Fruit fly (Drosophila melanogaster) whole organism, embryonic: ENCODE data around the gene mRpL14.

Experiments used
- CG10274 ChIP-seq: fragments of 200-800 bp; sonication (Bioruptor generic); optimal IDR thresholded peaks from 3 replicates; lab custom pipeline; 2017; ENCODE audit warnings: missing biosample characterization, mild to moderate bottlenecking, missing genetic modification characterization
- CG12219 ChIP-seq: fragments of 200-800 bp; sonication (Bioruptor generic); optimal IDR thresholded peaks from 3 replicates; lab custom pipeline; 2018; ENCODE audit warnings: missing biosample characterization, mild to moderate bottlenecking, missing genetic modification characterization
- CG14667 ChIP-seq: fragments of 200-800 bp; sonication (Bioruptor generic); IDR thresholded peaks from 2 replicates; pipeline ENCODE4 v1.3.6; 2022; ENCODE audit warnings: missing biosample characterization, missing genetic modification characterization
- CG15269 ChIP-seq: fragments of 200-800 bp; sonication (Bioruptor generic); optimal IDR thresholded peaks from 2 replicates; lab custom pipeline; 2018; ENCODE audit warnings: missing biosample characterization, mild to moderate bottlenecking, missing genetic modification characterization, moderate library complexity
- CG1647 ChIP-seq: fragments of 200-800 bp; sonication (Bioruptor generic); optimal IDR thresholded peaks from 3 replicates; lab custom pipeline; 2016; ENCODE audit warnings: missing biosample characterization, missing genetic modification characterization
- CG1792 ChIP-seq: fragments of 200-800 bp; sonication (Bioruptor generic); optimal IDR thresholded peaks from 2 replicates; lab custom pipeline; 2016; ENCODE audit warnings: missing biosample characterization, missing genetic modification characterization
- CG18619 ChIP-seq: fragments of 200-800 bp; sonication (Bioruptor generic); optimal IDR thresholded peaks from 3 replicates; lab custom pipeline; 2017; ENCODE audit warnings: missing biosample characterization, mild to moderate bottlenecking, missing genetic modification characterization
- CG18764 ChIP-seq: fragments of 200-800 bp; sonication (Bioruptor generic); optimal IDR thresholded peaks from 3 replicates; lab custom pipeline; 2016; ENCODE audit warnings: missing biosample characterization, missing genetic modification characterization
- CG2678 ChIP-seq: fragments of 200-800 bp; sonication (Bioruptor generic); optimal IDR thresholded peaks from 3 replicates; lab custom pipeline; 2019; ENCODE audit warnings: missing biosample characterization, mild to moderate bottlenecking, missing genetic modification characterization, moderate library complexity
- CG34224 ChIP-seq: fragments of 200-800 bp; sonication (Bioruptor generic); IDR thresholded peaks from 3 replicates; pipeline ENCODE4 v1.3.6; 2022; ENCODE audit warnings: missing biosample characterization, missing genetic modification characterization; ENCODE audit not compliant: partially characterized antibody
- CG34376 ChIP-seq: fragments of 200-800 bp; sonication (Bioruptor generic); optimal IDR thresholded peaks from 2 replicates; lab custom pipeline; 2018; ENCODE audit warnings: missing biosample characterization, mild to moderate bottlenecking, missing genetic modification characterization
- CG42726 ChIP-seq: fragments of 200-800 bp; sonication (Bioruptor generic); IDR thresholded peaks from 2 replicates; pipeline ENCODE4 v1.3.6; 2022; ENCODE audit warnings: missing biosample characterization, missing genetic modification characterization; ENCODE audit not compliant: partially characterized antibody
- CG6791 ChIP-seq: fragments of 200-800 bp; sonication (Bioruptor generic); IDR thresholded peaks from 3 replicates; pipeline ENCODE4 v1.3.6; 2022; ENCODE audit warnings: missing biosample characterization, missing genetic modification characterization; ENCODE audit not compliant: partially characterized antibody
- CG8924 ChIP-seq: fragments of 200-800 bp; optimal IDR thresholded peaks from 3 replicates; lab custom pipeline; 2019; ENCODE audit warnings: missing biosample characterization, mild to moderate bottlenecking, missing genetic modification characterization, moderate library complexity
- CG9727 ChIP-seq: fragments of 200-800 bp; sonication (Bioruptor generic); optimal IDR thresholded peaks from 3 replicates; lab custom pipeline; 2017; ENCODE audit warnings: missing biosample characterization, mild to moderate bottlenecking, missing genetic modification characterization
- Chrac-16 ChIP-seq: fragments of 200-800 bp; sonication (Bioruptor generic); optimal IDR thresholded peaks from 3 replicates; lab custom pipeline; 2016; ENCODE audit warnings: missing biosample characterization, missing genetic modification characterization
- Fer1 ChIP-seq: fragments of 200-800 bp; sonication (Bioruptor generic); optimal IDR thresholded peaks from 2 replicates; lab custom pipeline; 2017; ENCODE audit warnings: missing biosample characterization, mild to moderate bottlenecking, missing genetic modification characterization
- Gsc ChIP-seq: fragments of 200-800 bp; sonication (Bioruptor generic); IDR thresholded peaks from 2 replicates; pipeline ENCODE4 v1.3.6; 2022; ENCODE audit warnings: missing biosample characterization, missing genetic modification characterization
- H15 ChIP-seq: fragments of 200-800 bp; sonication (Bioruptor generic); IDR thresholded peaks from 3 replicates; pipeline ENCODE4 v1.3.6; 2022; ENCODE audit warnings: missing biosample characterization, missing genetic modification characterization
- HLHmδ ChIP-seq: fragments of 200-800 bp; sonication (Bioruptor generic); optimal IDR thresholded peaks from 2 replicates; lab custom pipeline; 2018; ENCODE audit warnings: missing biosample characterization, mild to moderate bottlenecking, missing genetic modification characterization, moderate library complexity
- Hey ChIP-seq: fragments of 200-800 bp; sonication (Bioruptor generic); optimal IDR thresholded peaks from 3 replicates; lab custom pipeline; 2018; ENCODE audit warnings: missing biosample characterization, mild to moderate bottlenecking, missing genetic modification characterization
- Hr3 ChIP-seq: fragments of 200-800 bp; sonication (Bioruptor generic); optimal IDR thresholded peaks from 3 replicates; lab custom pipeline; 2016; ENCODE audit warnings: missing biosample characterization, missing genetic modification characterization
- Poxn ChIP-seq: fragments of 200-800 bp; sonication (Bioruptor generic); IDR thresholded peaks from 2 replicates; pipeline ENCODE4 v1.3.6; 2022; ENCODE audit warnings: missing biosample characterization, missing genetic modification characterization
- Sox102F ChIP-seq: fragments of 200-800 bp; sonication (Bioruptor generic); optimal IDR thresholded peaks from 2 replicates; lab custom pipeline; 2018; ENCODE audit warnings: missing biosample characterization, mild to moderate bottlenecking, missing genetic modification characterization, moderate library complexity
- Trl ChIP-seq, 3 experiments: fragments of >200 bp in 2 of 3; fragments of 200-800 bp in 1 of 3; sonication (Bioruptor generic) in 1 of 3; optimal IDR thresholded peaks; 2 replicates in 1 of 3; 3 replicates in 2 of 3; lab custom pipeline; 2016 to 2017; ENCODE audit warnings: missing biosample characterization in 1 of 3, missing genetic modification characterization in 1 of 3
- Usf ChIP-seq: fragments of 200-800 bp; sonication (Bioruptor generic); optimal IDR thresholded peaks from 2 replicates; lab custom pipeline; 2017; ENCODE audit warnings: missing genotype, missing biosample characterization, missing genetic modification characterization
- bcd ChIP-seq: fragments of 200-800 bp; sonication (Bioruptor generic); optimal IDR thresholded peaks from 2 replicates; lab custom pipeline; 2017; ENCODE audit warnings: missing biosample characterization, mild to moderate bottlenecking, missing genetic modification characterization
- bigmax ChIP-seq: fragments of 200-800 bp; sonication (Bioruptor generic); optimal IDR thresholded peaks from 2 replicates; lab custom pipeline; 2018; ENCODE audit warnings: missing biosample characterization, mild to moderate bottlenecking, missing genetic modification characterization
- cad ChIP-seq: fragments of >200 bp; optimal IDR thresholded peaks from 2 replicates; lab custom pipeline; 2017; ENCODE audit warnings: missing biosample characterization, missing genetic modification characterization
- caup ChIP-seq: fragments of 200-800 bp; sonication (Bioruptor generic); optimal IDR thresholded peaks from 3 replicates; lab custom pipeline; 2017; ENCODE audit warnings: missing biosample characterization, mild to moderate bottlenecking, missing genetic modification characterization, moderate library complexity; ENCODE audit not compliant: severe bottlenecking
- crol ChIP-seq: fragments of 200-800 bp; sonication (Bioruptor generic); IDR thresholded peaks from 2 replicates; pipeline ENCODE4 v1.3.6; 2022; ENCODE audit warnings: missing biosample characterization, missing genetic modification characterization
- disco-r ChIP-seq: fragments of 200-800 bp; sonication (Bioruptor generic); optimal IDR thresholded peaks from 2 replicates; lab custom pipeline; 2016; ENCODE audit warnings: missing biosample characterization, missing genetic modification characterization
- ewg ChIP-seq: fragments of 200-800 bp; sonication (Bioruptor generic); optimal IDR thresholded peaks from 3 replicates; lab custom pipeline; 2017; ENCODE audit warnings: mild to moderate bottlenecking, missing biosample characterization, missing genetic modification reagents, missing genetic modification characterization
- fu2 ChIP-seq: fragments of 200-800 bp; sonication (Bioruptor generic); optimal IDR thresholded peaks from 2 replicates; lab custom pipeline; 2016; ENCODE audit warnings: missing biosample characterization, missing genetic modification characterization
- gem ChIP-seq: fragments of 200-800 bp; sonication (Bioruptor generic); optimal IDR thresholded peaks from 2 replicates; lab custom pipeline; 2019; ENCODE audit warnings: missing biosample characterization, mild to moderate bottlenecking, missing genetic modification characterization, moderate library complexity
- gfzf ChIP-seq: fragments of 200-800 bp; sonication (Bioruptor generic); optimal IDR thresholded peaks from 2 replicates; lab custom pipeline; 2016; ENCODE audit warnings: missing biosample characterization, mild to moderate bottlenecking, missing genetic modification characterization, moderate library complexity
- grau ChIP-seq: fragments of 200-800 bp; optimal IDR thresholded peaks from 3 replicates; lab custom pipeline; 2019; ENCODE audit warnings: missing biosample characterization, mild to moderate bottlenecking, missing genetic modification characterization, moderate library complexity
- gsb ChIP-seq: fragments of 200-800 bp; sonication (Bioruptor generic); IDR thresholded peaks from 2 replicates; pipeline ENCODE4 v1.3.6; 2022; ENCODE audit warnings: missing biosample characterization, missing genetic modification characterization
- ind ChIP-seq: fragments of 200-800 bp; sonication (Bioruptor generic); optimal IDR thresholded peaks from 3 replicates; lab custom pipeline; 2016; ENCODE audit warnings: missing biosample characterization, missing genetic modification characterization
- lab ChIP-seq: fragments of 200-800 bp; sonication (Bioruptor generic); optimal IDR thresholded peaks from 3 replicates; lab custom pipeline; 2017; ENCODE audit warnings: missing biosample characterization, missing genetic modification characterization, mild to moderate bottlenecking, moderate library complexity, missing genetic modification reagents
- mam ChIP-seq: fragments of 200-800 bp; sonication (Bioruptor generic); optimal IDR thresholded peaks from 3 replicates; lab custom pipeline; 2016; ENCODE audit warnings: missing biosample characterization, missing genetic modification characterization
- org-1 ChIP-seq: fragments of 200-800 bp; sonication (Bioruptor generic); optimal IDR thresholded peaks from 2 replicates; lab custom pipeline; 2017; ENCODE audit warnings: missing biosample characterization, missing genetic modification characterization
- prd ChIP-seq, 3 experiments: fragments of >200 bp in 2 of 3; fragments of 200-800 bp in 1 of 3; sonication (Bioruptor generic) in 1 of 3; optimal IDR thresholded peaks in 2 of 3; IDR thresholded peaks in 1 of 3; 2 replicates in 2 of 3; 3 replicates in 1 of 3; pipeline versions ENCODE4 v1.3.6 to Lab custom; 2017 to 2022; ENCODE audit warnings: missing biosample characterization in 1 of 3, missing genetic modification characterization in 1 of 3
- row ChIP-seq: fragments of 200-800 bp; sonication (Bioruptor generic); IDR thresholded peaks from 3 replicates; pipeline ENCODE4 v1.3.6; 2022; ENCODE audit warnings: missing biosample characterization, missing genetic modification characterization
- sc ChIP-seq, 3 experiments: fragments of >200 bp in 2 of 3; fragments of 200-800 bp in 1 of 3; sonication (Bioruptor generic) in 1 of 3; optimal IDR thresholded peaks; 2 replicates in 2 of 3; 3 replicates in 1 of 3; lab custom pipeline; 2017; ENCODE audit warnings: mild to moderate bottlenecking in 1 of 3, missing biosample characterization in 1 of 3, missing genetic modification characterization in 1 of 3, missing genetic modification reagents in 1 of 3
- slbo ChIP-seq: fragments of 200-800 bp; sonication (Bioruptor generic); IDR thresholded peaks from 2 replicates; pipeline ENCODE4 v1.3.6; 2022; ENCODE audit warnings: missing biosample characterization, missing genetic modification characterization
- tgo ChIP-seq: fragments of 200-800 bp; sonication (Bioruptor generic); IDR thresholded peaks from 3 replicates; pipeline ENCODE4 v1.3.6; 2022; ENCODE audit warnings: missing biosample characterization, missing genetic modification characterization
- vvl ChIP-seq: fragments of 200-800 bp; sonication (Bioruptor generic); IDR thresholded peaks from 2 replicates; pipeline ENCODE4 v1.3.6; 2022; ENCODE audit warnings: missing biosample characterization, missing genetic modification characterization
- wor ChIP-seq: fragments of 200-800 bp; sonication (Bioruptor generic); IDR thresholded peaks from 2 replicates; pipeline ENCODE4 v1.3.6; 2022; ENCODE audit warnings: missing biosample characterization, missing genetic modification characterization

The mRpL14 gene

dm6 chrX:2301069-2301508 is 43.4 kb downstream of the mRpL14 start (continued):
- TF ChIP-seq HLHmδ (GFP tag; lab: Kevin White, UChicago) (peak; percentile 78), Hr3 (peak; percentile 37), gfzf (no peak), grau (tag; lab: Kevin White, UChicago) (peak; percentile 58), Chrac-16 (GFP tag; lab: Kevin White, UChicago) (peak; percentile 15), CG10274 (GFP tag; lab: Kevin White, UChicago) (peak; percentile 5), sc (optimal IDR thresholded peaks at IDR 0.05; lab: Kevin White, UChicago) (no peak), sc (GFP tag; optimal IDR thresholded peaks at IDR 0.05; lab: Kevin White, UChicago) (no peak), CG42726 (GFP tag; lab: Robert Waterston, UW) (no peak), Poxn (GFP tag; lab: Robert Waterston, UW) (no peak), Hey (tag; lab: Kevin White, UChicago) (no peak), org-1 (peak; percentile 62), gem (peak; percentile 60), CG1792 (GFP tag; lab: Kevin White, UChicago) (no peak), bigmax (GFP tag; lab: Kevin White, UChicago) (no peak), Usf (GFP tag; lab: Kevin White, UChicago) (peak; percentile 35), slbo (GFP tag; lab: Robert Waterston, UW) (peak; percentile 69), Sox102F (peak; percentile 22), Gsc (GFP tag; lab: Robert Waterston, UW) (no peak), prd (optimal IDR thresholded peaks at IDR 0.05; lab: Kevin White, UChicago) (no peak), prd (GFP tag; IDR thresholded peaks at IDR 0.05; lab: Robert Waterston, UW) (peak; percentile 60; the same call in 2 of the 3 replicates), CG18619 (GFP tag; lab: Kevin White, UChicago) (peak; percentile 32), ewg (peak; percentile 19), disco-r (no peak), CG34224 (no peak), CG14667 (GFP tag; lab: Robert Waterston, UW) (no peak), lab (GFP tag; lab: Kevin White, UChicago) (peak; percentile 61), row (GFP tag; lab: Robert Waterston, UW) (peak; percentile 59), wor (GFP tag; lab: Robert Waterston, UW) (0 out of 2 replicates have a peak, but pooled peaks have one; percentile 27), CG6791 (no peak), CG12219 (peak; percentile 16), vvl (GFP tag; lab: Robert Waterston, UW) (peak; percentile 42), H15 (GFP tag; lab: Robert Waterston, UW) (0 out of 3 replicates have a peak, but pooled peaks have one; percentile 13), fu2 (no peak), tgo (GFP tag; lab: Robert Waterston, UW) (peak; percentile 50; the same call in 2 of the 3 replicates), gsb (GFP tag; lab: Robert Waterston, UW) (peak; percentile 40; the same call in 1 of the 2 replicates), CG1647 (GFP tag; lab: Kevin White, UChicago) (no peak), Trl (optimal IDR thresholded peaks at IDR 0.05; lab: Kevin White, UChicago) (peak; percentile 95 to 99), Trl (GFP tag; optimal IDR thresholded peaks at IDR 0.05; lab: Kevin White, UChicago) (no peak), Fer1 (peak; percentile 71), ind (GFP tag; lab: Kevin White, UChicago) (peak; percentile 56), crol (GFP tag; lab: Robert Waterston, UW) (peak; percentile 95), bcd (peak; percentile 55), cad (no peak), caup (GFP tag; lab: Kevin White, UChicago) (peak; percentile 30), CG2678 (tag; lab: Kevin White, UChicago) (peak; percentile 70), CG34376 (GFP tag; lab: Kevin White, UChicago) (peak; percentile 21), CG18764 (no peak), CG15269 (tag; lab: Kevin White, UChicago) (peak; percentile 51), CG9727 (GFP tag; lab: Kevin White, UChicago) (peak; percentile 20), CG8924 (tag; lab: Kevin White, UChicago) (peak; percentile 44), mam (GFP tag; lab: Kevin White, UChicago) (peak; percentile 38)
